Worm (Caenorhabditis elegans) whole organism, mixed stage, embryonic: ENCODE measurements around the gene oac-31.

Experiments
- bed-3 ChIP-seq: fragments of 200-800 bp; sonication (Bioruptor generic); optimal IDR thresholded peaks from 3 replicates; lab custom pipeline; 2018; ENCODE audit warnings: mild to moderate bottlenecking, missing genetic modification characterization, moderate library complexity, missing compliant biosample characterization
- ceh-83 ChIP-seq: fragments of 200-800 bp; sonication (Bioruptor generic); optimal IDR thresholded peaks from 2 replicates; lab custom pipeline; 2018; ENCODE audit warnings: mild to moderate bottlenecking, missing genetic modification characterization, missing compliant biosample characterization
- drap-1 ChIP-seq: fragments of 200-800 bp; sonication (Bioruptor generic); optimal IDR thresholded peaks from 3 replicates; lab custom pipeline; 2018; ENCODE audit warnings: mild to moderate bottlenecking, missing genetic modification characterization, missing compliant biosample characterization
- flh-1 ChIP-seq: fragments of 200-800 bp; sonication (Bioruptor generic); optimal IDR thresholded peaks from 2 replicates; lab custom pipeline; 2018; ENCODE audit warnings: mild to moderate bottlenecking, missing genetic modification characterization, moderate library complexity, missing compliant biosample characterization
- ham-2 ChIP-seq: fragments of 200-800 bp; sonication (Bioruptor generic); optimal IDR thresholded peaks from 2 replicates; lab custom pipeline; 2018; ENCODE audit warnings: mild to moderate bottlenecking, missing genetic modification characterization, missing compliant biosample characterization
- hlh-1 ChIP-seq: fragments of 150-350 bp; optimal IDR thresholded peaks from 2 replicates; lab custom pipeline; 2014; ENCODE audit warnings: missing biosample characterization, missing genetic modification reagents, missing genetic modification characterization
- mab-5 ChIP-seq: fragments of 150-350 bp; optimal IDR thresholded peaks from 2 replicates; lab custom pipeline; 2014; ENCODE audit warnings: missing biosample characterization, missing genetic modification characterization
- nhr-237 ChIP-seq: fragments of 150-350 bp; optimal IDR thresholded peaks from 2 replicates; lab custom pipeline; 2014; ENCODE audit warnings: missing biosample characterization, missing genetic modification characterization
- sem-2 ChIP-seq: fragments of 200-800 bp; sonication (Bioruptor generic); optimal IDR thresholded peaks from 2 replicates; lab custom pipeline; 2018; ENCODE audit warnings: mild to moderate bottlenecking, missing genetic modification characterization, missing compliant biosample characterization
- sptf-1 ChIP-seq: sonication (generic microtip); optimal IDR thresholded peaks from 2 replicates; lab custom pipeline; 2017; ENCODE audit warnings: mild to moderate bottlenecking, missing genetic modification characterization, moderate library complexity, missing compliant biosample characterization
- unc-120 ChIP-seq: sonication (generic microtip); optimal IDR thresholded peaks from 2 replicates; lab custom pipeline; 2017; ENCODE audit warnings: missing genetic modification characterization, missing compliant biosample characterization; ENCODE audit not compliant: poor library complexity, severe bottlenecking
- ztf-11 ChIP-seq: fragments of 150-350 bp; optimal IDR thresholded peaks from 2 replicates; lab custom pipeline; 2014; ENCODE audit warnings: missing biosample characterization, missing genetic modification characterization

oac-31 gene

ce11 chrV:1491510-1491909, 50.2 kb downstream of the oac-31 start, which contains the start of gene C38C3.6:
TSS of gene C38C3.6 (minus strand) at chrV:1491610.
- no peak for TF ChIP-seq ztf-11 (tag; lab: Kevin White, UChicago)
- no peak for TF ChIP-seq flh-1 (GFP tag; lab: Kevin White, UChicago)
- no peak for TF ChIP-seq sem-2 (GFP tag; lab: Kevin White, UChicago)
- no peak for TF ChIP-seq nhr-237 (tag; lab: Kevin White, UChicago)
- no peak for TF ChIP-seq sptf-1 (tag; lab: Kevin White, UChicago)
- no peak for TF ChIP-seq unc-120 (tag; lab: Kevin White, UChicago)
- no peak for TF ChIP-seq drap-1 (GFP tag; lab: Kevin White, UChicago)
- TF ChIP-seq mab-5 (tag; lab: Kevin White, UChicago), result no peak
- TF ChIP-seq ceh-83 (GFP tag; lab: Kevin White, UChicago), result no peak
- TF ChIP-seq hlh-1, result no peak
- TF ChIP-seq bed-3 (GFP tag; lab: Kevin White, UChicago), result no peak
- TF ChIP-seq ham-2 (GFP tag; lab: Kevin White, UChicago), result no peak

DNA sequence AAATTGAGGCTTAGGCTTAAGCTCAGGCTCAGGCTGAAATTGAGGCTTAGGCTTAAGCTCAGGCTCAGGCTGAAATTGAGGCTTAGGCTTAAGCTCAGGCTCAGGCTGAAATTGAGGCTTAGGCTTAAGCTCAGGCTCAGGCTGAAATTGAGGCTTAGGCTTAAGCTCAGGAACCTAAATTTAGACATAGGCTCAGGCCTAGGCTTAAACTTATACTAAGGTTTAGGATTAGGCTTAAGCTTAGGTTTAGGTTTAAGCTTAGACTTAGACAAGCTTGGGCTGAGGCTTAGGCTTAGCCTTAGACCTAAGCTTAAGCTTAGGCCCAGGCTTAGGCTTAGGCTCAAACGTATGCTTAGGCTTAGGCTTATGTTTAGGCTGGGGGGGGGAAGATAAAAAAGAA, 50.8 kb downstream of the oac-31 start:
- TF ChIP-seq ham-2 (GFP tag; lab: Kevin White, UChicago), result peak; percentile 22

DNA sequence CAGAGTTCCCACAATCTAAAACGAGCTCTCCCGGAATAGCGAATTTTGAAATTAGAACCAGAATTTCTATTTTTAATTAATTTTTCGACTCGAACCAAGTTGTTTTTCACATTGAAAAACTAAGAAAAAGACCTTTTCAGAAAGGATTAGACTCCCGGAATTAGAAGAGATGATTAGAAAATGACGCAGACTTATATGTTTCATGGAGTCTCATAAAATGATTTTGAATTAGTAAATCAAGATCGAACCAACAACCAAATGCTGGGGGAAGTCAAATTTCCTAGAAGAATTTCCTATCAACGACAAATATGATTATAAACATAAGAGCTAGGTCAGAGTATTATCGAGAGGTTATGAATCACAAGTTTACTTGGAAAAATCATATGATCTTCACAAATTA, 53.0 kb downstream of the oac-31 start:
- TF ChIP-seq flh-1 (GFP tag; lab: Kevin White, UChicago), result no peak
- no peak for TF ChIP-seq sem-2 (GFP tag; lab: Kevin White, UChicago)
